Worm (Caenorhabditis elegans): ENCODE data around the gene srab-8.

srab-8 gene

ce11 chrV:3133293-3133755 lies 42.9 kb upstream of the srab-8 start, which contains the start of gene F02C9.2:
Gene F02C9.2 (plus strand): TSS chrV:3133705.
- TF ChIP-seq gmeb-2 (tag; optimal IDR thresholded peaks at IDR 0.05) (no peak), pat-9 (tag; optimal IDR thresholded peaks at IDR 0.05) (no peak), ceh-6 (GFP tag; optimal IDR thresholded peaks at IDR 0.05) (no peak), hlh-6 (tag; optimal IDR thresholded peaks at IDR 0.05) (no peak), Y22D7AL.16 (tag; optimal IDR thresholded peaks at IDR 0.05) (no peak), pha-2 (tag; optimal IDR thresholded peaks at IDR 0.05) (no peak), ceh-2 (tag; optimal IDR thresholded peaks at IDR 0.05) (no peak), ets-4 (tag; optimal IDR thresholded peaks at IDR 0.05) (no peak), elt-2 (tag; optimal IDR thresholded peaks at IDR 0.05) (no peak), ceh-34 (tag; optimal IDR thresholded peaks at IDR 0.05) (no peak), hlh-8 (tag; optimal IDR thresholded peaks at IDR 0.05) (no peak), unc-42 (tag; optimal IDR thresholded peaks at IDR 0.05) (no peak), fax-1 (tag; optimal IDR thresholded peaks at IDR 0.05) (no peak), dmd-4 (tag; optimal IDR thresholded peaks at IDR 0.05; ENCODE audit: borderline replicate concordance) (no peak), K09A11.1 (tag; optimal IDR thresholded peaks at IDR 0.05; ENCODE audit: insufficient read depth) (no peak), ref-2 (tag; optimal IDR thresholded peaks at IDR 0.05) (no peak)

- TF ChIP-seq ceh-24 (tag; optimal IDR thresholded peaks at IDR 0.05) (no peak), hlh-13 (GFP tag; optimal IDR thresholded peaks at IDR 0.05) (no peak)
Measured at ce11 chrV:3138488-3138887, 37.8 kb upstream of the srab-8 start, which contains the start of the genes irld-3 and F02C9.1. Gene irld-3 (minus strand): TSS chrV:3138588. Gene F02C9.1 (plus strand): TSS chrV:3138703.

- TF ChIP-seq eyg-1 (tag; optimal IDR thresholded peaks at IDR 0.05) (no peak), ceh-48 (tag; optimal IDR thresholded peaks at IDR 0.05) (no peak), ets-4 (tag; optimal IDR thresholded peaks at IDR 0.05) (no peak), pag-3 (tag; optimal IDR thresholded peaks at IDR 0.05; ENCODE audit: borderline replicate concordance) (no peak), elt-4 (tag; optimal IDR thresholded peaks at IDR 0.05) (no peak), pha-4 (tag; optimal IDR thresholded peaks at IDR 0.05) (no peak), ceh-2 (tag; optimal IDR thresholded peaks at IDR 0.05) (no peak)
Measured at ce11 chrV:3141190-3141589, 35.1 kb upstream of the srab-8 start, which contains the start of gene srab-9. Gene srab-9 (minus strand): TSS chrV:3141290.

- TF ChIP-seq gmeb-2 (tag; optimal IDR thresholded peaks at IDR 0.05) (no peak), hlh-15 (tag; optimal IDR thresholded peaks at IDR 0.05) (no peak), pag-3 (tag; optimal IDR thresholded peaks at IDR 0.05; ENCODE audit: borderline replicate concordance) (no peak), ets-4 (tag; optimal IDR thresholded peaks at IDR 0.05) (no peak), ceh-19 (GFP tag; optimal IDR thresholded peaks at IDR 0.05) (no peak), zip-5 (tag; optimal IDR thresholded peaks at IDR 0.05) (no peak), elt-2 (tag; optimal IDR thresholded peaks at IDR 0.05) (no peak), nhr-232 (tag; optimal IDR thresholded peaks at IDR 0.05) (no peak), ama-1 (optimal IDR thresholded peaks at IDR 0.05) (no peak), ceh-34 (tag; optimal IDR thresholded peaks at IDR 0.05) (no peak), eyg-1 (tag; optimal IDR thresholded peaks at IDR 0.05) (no peak), lim-6 (tag; optimal IDR thresholded peaks at IDR 0.05) (no peak), hlh-13 (GFP tag; optimal IDR thresholded peaks at IDR 0.05) (no peak)
Measured at ce11 chrV:3144494-3144893, 31.8 kb upstream of the srab-8 start, which contains the start of gene srab-10. Gene srab-10 (minus strand): TSS chrV:3144594.

- TF ChIP-seq ceh-6 (GFP tag; optimal IDR thresholded peaks at IDR 0.05): no peak
- no peak for TF ChIP-seq hlh-8 (tag; optimal IDR thresholded peaks at IDR 0.05)
- TF ChIP-seq ahr-1 (tag; optimal IDR thresholded peaks at IDR 0.05): no peak
- no peak for TF ChIP-seq npax-4 (tag; optimal IDR thresholded peaks at IDR 0.05)
- no peak for TF ChIP-seq hlh-15 (tag; optimal IDR thresholded peaks at IDR 0.05)
- TF ChIP-seq elt-2 (tag; optimal IDR thresholded peaks at IDR 0.05): no peak
- no peak for TF ChIP-seq K09A11.1 (tag; optimal IDR thresholded peaks at IDR 0.05; ENCODE audit: insufficient read depth)
- no peak for TF ChIP-seq K02D7.2 (tag; optimal IDR thresholded peaks at IDR 0.05)
- no peak for TF ChIP-seq pros-1 (tag; optimal IDR thresholded peaks at IDR 0.05)
- no peak for TF ChIP-seq C38D4.7 (GFP tag; optimal IDR thresholded peaks at IDR 0.05)
- TF ChIP-seq tbx-2 (tag; optimal IDR thresholded peaks at IDR 0.05): no peak
Measured at ce11 chrV:3145241-3145640, 31.0 kb upstream of the srab-8 start.
